Fruit fly (Drosophila melanogaster): Measurements from ENCODE around the gene Elys.

The Elys gene

dm6 chrX:19663196-19663858, 11.2 kb downstream of the Elys start (continued):
- TF ChIP-seq Atf3 (GFP tag; optimal IDR thresholded peaks at IDR 0.05): no peak
- no peak for TF ChIP-seq psq (GFP tag; optimal IDR thresholded peaks at IDR 0.05)
- no peak for TF ChIP-seq NC2α (GFP tag; optimal IDR thresholded peaks at IDR 0.05)
- TF ChIP-seq CG31365 (tag; optimal IDR thresholded peaks at IDR 0.05): no peak
- no peak for TF ChIP-seq CG5953 (GFP tag; IDR thresholded peaks at IDR 0.05)
- TF ChIP-seq CG10979 (tag; optimal IDR thresholded peaks at IDR 0.05): peak; percentile 64
- no peak for TF ChIP-seq CG11560 (tag; IDR thresholded peaks at IDR 0.05)
- no peak for TF ChIP-seq CG11093 (GFP tag; IDR thresholded peaks at IDR 0.05)
- no peak for TF ChIP-seq CG4854 (GFP tag; optimal IDR thresholded peaks at IDR 0.05)
- peak; percentile 47 for TF ChIP-seq cwo (GFP tag; optimal IDR thresholded peaks at IDR 0.05)
- no peak for TF ChIP-seq Gug (GFP tag; IDR thresholded peaks at IDR 0.05)
- TF ChIP-seq CG4282 (GFP tag; optimal IDR thresholded peaks at IDR 0.05): no peak
- TF ChIP-seq CG8924 (tag; optimal IDR thresholded peaks at IDR 0.05): peak; percentile 69
- no peak for TF ChIP-seq CG34422 (GFP tag; IDR thresholded peaks at IDR 0.05)
- no peak for TF ChIP-seq Ada2b (GFP tag; IDR thresholded peaks at IDR 0.05)
- peak; percentile 53 for TF ChIP-seq CG11504 (tag; optimal IDR thresholded peaks at IDR 0.05)
- TF ChIP-seq CG4707 (GFP tag; optimal IDR thresholded peaks at IDR 0.05): peak; percentile 44
- TF ChIP-seq lab (GFP tag; optimal IDR thresholded peaks at IDR 0.05): peak; percentile 50
- no peak for TF ChIP-seq fd64A (GFP tag; optimal IDR thresholded peaks at IDR 0.05)
- no peak for TF ChIP-seq CrebB (tag; optimal IDR thresholded peaks at IDR 0.05)
- TF ChIP-seq CG6683 (GFP tag; optimal IDR thresholded peaks at IDR 0.05): no peak
- no peak for TF ChIP-seq CTCF (GFP tag; optimal IDR thresholded peaks at IDR 0.05)
- TF ChIP-seq bab2 (GFP tag; optimal IDR thresholded peaks at IDR 0.05): no peak
- TF ChIP-seq btn (GFP tag; optimal IDR thresholded peaks at IDR 0.05): no peak
- TF ChIP-seq Nf-YC (tag; optimal IDR thresholded peaks at IDR 0.05): peak; percentile 62
- TF ChIP-seq Gsc (GFP tag; IDR thresholded peaks at IDR 0.05): no peak
- TF ChIP-seq unc-4 (GFP tag; IDR thresholded peaks at IDR 0.05; ENCODE audit: partially characterized antibody): no peak
- TF ChIP-seq br (optimal IDR thresholded peaks at IDR 0.05): no peak
- no peak for TF ChIP-seq CG10321 (GFP tag; IDR thresholded peaks at IDR 0.05)
- no peak for TF ChIP-seq CG34224 (GFP tag; IDR thresholded peaks at IDR 0.05; ENCODE audit: partially characterized antibody)
- TF ChIP-seq CG4617 (GFP tag; optimal IDR thresholded peaks at IDR 0.05; ENCODE audit: borderline replicate concordance): no peak
- TF ChIP-seq CG3281 (GFP tag; optimal IDR thresholded peaks at IDR 0.05): peak; percentile 56
- no peak for TF ChIP-seq CG7987 (GFP tag; optimal IDR thresholded peaks at IDR 0.05)
- TF ChIP-seq CG33557 (GFP tag; optimal IDR thresholded peaks at IDR 0.05): peak; percentile 57
- TF ChIP-seq CG12769 (tag; optimal IDR thresholded peaks at IDR 0.05): no peak
- no peak for TF ChIP-seq CG7357 (GFP tag; IDR thresholded peaks at IDR 0.05)
- no peak; the same call in 1 of the 2 replicates for TF ChIP-seq CG32532 (GFP tag; IDR thresholded peaks at IDR 0.05)
- TF ChIP-seq Mad (GFP tag; optimal IDR thresholded peaks at IDR 0.05): no peak
- TF ChIP-seq Hand (GFP tag; optimal IDR thresholded peaks at IDR 0.05): peak; percentile 43
- no peak for TF ChIP-seq lbe (GFP tag; optimal IDR thresholded peaks at IDR 0.05)
- TF ChIP-seq prd (optimal IDR thresholded peaks at IDR 0.05): no peak
- 0 out of 3 replicates have a peak, but pooled peaks have one; percentile 16 for TF ChIP-seq prd (GFP tag; IDR thresholded peaks at IDR 0.05)
- TF ChIP-seq CG9609 (GFP tag; optimal IDR thresholded peaks at IDR 0.05): no peak
- no peak for TF ChIP-seq hth (optimal IDR thresholded peaks at IDR 0.05)
- TF ChIP-seq slou (GFP tag; optimal IDR thresholded peaks at IDR 0.05): no peak
- no peak for TF ChIP-seq HHEX (GFP tag; optimal IDR thresholded peaks at IDR 0.05)
- TF ChIP-seq CG10462 (GFP tag; optimal IDR thresholded peaks at IDR 0.05): no peak
- no peak for TF ChIP-seq CG1647 (GFP tag; optimal IDR thresholded peaks at IDR 0.05)
- no peak for TF ChIP-seq hkb (optimal IDR thresholded peaks at IDR 0.05)
- no peak for TF ChIP-seq hkb (GFP tag; IDR thresholded peaks at IDR 0.05)
- TF ChIP-seq maf-S (GFP tag; optimal IDR thresholded peaks at IDR 0.05): no peak
- TF ChIP-seq CG12299 (tag; optimal IDR thresholded peaks at IDR 0.05): no peak

Data from whole organism, embryonic.